Fruit fly (Drosophila melanogaster): ENCODE measurements around the gene CG13970.

DNA sequence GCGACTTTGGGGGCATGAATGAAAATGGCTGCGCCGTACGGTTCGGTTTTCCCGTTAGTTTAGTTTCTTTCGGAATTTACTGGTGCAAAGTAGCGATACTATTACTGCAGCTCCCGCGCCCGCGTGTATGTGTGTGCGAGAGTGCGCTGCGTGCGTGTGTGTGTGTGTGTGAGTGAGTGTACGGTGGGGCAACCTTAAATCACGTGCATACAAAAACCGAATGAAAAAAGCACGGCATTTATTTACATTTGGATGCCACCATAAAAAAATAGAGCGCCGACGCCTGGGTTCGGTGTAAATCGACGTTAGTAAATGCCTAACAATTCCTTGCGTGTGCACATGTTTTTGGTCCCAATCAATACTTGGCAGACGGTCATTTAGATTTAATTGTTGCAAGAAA is 6.2 kb downstream of the CG13970 start:
- no peak for TF ChIP-seq CG11617 (GFP tag; optimal IDR thresholded peaks at IDR 0.05)
- no peak for TF ChIP-seq CG14711 (tag; optimal IDR thresholded peaks at IDR 0.05)
- TF ChIP-seq CG7101 (tag; optimal IDR thresholded peaks at IDR 0.05) = no peak
- peak; percentile 21 for TF ChIP-seq CG12768 (GFP tag; optimal IDR thresholded peaks at IDR 0.05)
- no peak for TF ChIP-seq cic (GFP tag; optimal IDR thresholded peaks at IDR 0.05)
- no peak for TF ChIP-seq kay (GFP tag; ENCODE audit: borderline replicate concordance)
- TF ChIP-seq CG7045 (GFP tag; optimal IDR thresholded peaks at IDR 0.05) = no peak
- no peak for TF ChIP-seq bab1 (GFP tag; optimal IDR thresholded peaks at IDR 0.05)
- TF ChIP-seq Hr96 (GFP tag; optimal IDR thresholded peaks at IDR 0.05) = no peak
- no peak for TF ChIP-seq tj (GFP tag; optimal IDR thresholded peaks at IDR 0.05)
- TF ChIP-seq cnc (optimal IDR thresholded peaks at IDR 0.05) = no peak
- no peak for TF ChIP-seq ovo (GFP tag; optimal IDR thresholded peaks at IDR 0.05)

Measured in whole organism, adult.